Fruit fly (Drosophila melanogaster) whole organism, embryonic: ENCODE results near the gene st.
A peak's percentile ranks its signal among the peaks of the same experiment; 100 is the strongest.

Experiments used
- Antp ChIP-seq: fragments of 200-800 bp; sonication (Bioruptor generic); optimal IDR thresholded peaks from 3 replicates; lab custom pipeline; 2016; ENCODE audit warnings: missing biosample characterization, missing genetic modification characterization
- CG10209 ChIP-seq: fragments of 200-800 bp; sonication (Bioruptor generic); optimal IDR thresholded peaks from 3 replicates; lab custom pipeline; 2017; ENCODE audit warnings: missing biosample characterization, mild to moderate bottlenecking, missing genetic modification characterization, missing genetic modification reagents
- CG10431 ChIP-seq: fragments of 200-800 bp; sonication (Bioruptor generic); optimal IDR thresholded peaks from 3 replicates; lab custom pipeline; 2018; ENCODE audit warnings: missing biosample characterization, mild to moderate bottlenecking, missing genetic modification characterization
- CG11456 ChIP-seq: fragments of 200-800 bp; sonication (Bioruptor generic); IDR thresholded peaks from 3 replicates; pipeline ENCODE4 v1.3.6; 2022; ENCODE audit warnings: missing biosample characterization, missing genetic modification characterization
- CG11504 ChIP-seq: fragments of 200-800 bp; sonication (Bioruptor generic); optimal IDR thresholded peaks from 3 replicates; lab custom pipeline; 2019; ENCODE audit warnings: missing biosample characterization, mild to moderate bottlenecking, missing genetic modification characterization, moderate library complexity
- CG12071 ChIP-seq: fragments of 200-800 bp; sonication (Bioruptor generic); optimal IDR thresholded peaks from 3 replicates; lab custom pipeline; 2018; ENCODE audit warnings: missing biosample characterization, mild to moderate bottlenecking, missing genetic modification characterization
- CG13296 ChIP-seq: fragments of 200-800 bp; sonication (Bioruptor generic); optimal IDR thresholded peaks from 3 replicates; lab custom pipeline; 2018; ENCODE audit warnings: missing biosample characterization, mild to moderate bottlenecking, missing genetic modification characterization
- CG13894 ChIP-seq: fragments of 200-800 bp; sonication (Bioruptor generic); optimal IDR thresholded peaks from 3 replicates; lab custom pipeline; 2018; ENCODE audit warnings: missing biosample characterization, mild to moderate bottlenecking, missing genetic modification characterization, moderate library complexity
- CG14014 ChIP-seq: fragments of 200-800 bp; sonication (Bioruptor generic); IDR thresholded peaks from 2 replicates; pipeline ENCODE4 v1.3.6; 2022; ENCODE audit warnings: missing biosample characterization, missing genetic modification characterization
- CG14667 ChIP-seq: fragments of 200-800 bp; sonication (Bioruptor generic); IDR thresholded peaks from 2 replicates; pipeline ENCODE4 v1.3.6; 2022; ENCODE audit warnings: missing biosample characterization, missing genetic modification characterization
- CG15479 ChIP-seq: fragments of 200-800 bp; sonication (Bioruptor generic); optimal IDR thresholded peaks from 3 replicates; lab custom pipeline; 2019; ENCODE audit warnings: missing biosample characterization, mild to moderate bottlenecking, missing genetic modification characterization, moderate library complexity
- CG15601 ChIP-seq: fragments of 200-800 bp; sonication (Bioruptor generic); optimal IDR thresholded peaks from 3 replicates; lab custom pipeline; 2019; ENCODE audit warnings: missing biosample characterization, mild to moderate bottlenecking, missing genetic modification characterization, moderate library complexity
- CG17328 ChIP-seq: fragments of 200-800 bp; sonication (Bioruptor generic); IDR thresholded peaks from 2 replicates; pipeline ENCODE4 v1.3.6; 2022; ENCODE audit warnings: missing biosample characterization, missing genetic modification characterization
- CG2129 ChIP-seq: fragments of 200-800 bp; sonication (Bioruptor generic); IDR thresholded peaks from 2 replicates; pipeline ENCODE4 v1.3.6; 2022; ENCODE audit warnings: missing biosample characterization, missing genetic modification characterization; ENCODE audit not compliant: partially characterized antibody
- CG34376 ChIP-seq: fragments of 200-800 bp; sonication (Bioruptor generic); optimal IDR thresholded peaks from 2 replicates; lab custom pipeline; 2018; ENCODE audit warnings: missing biosample characterization, mild to moderate bottlenecking, missing genetic modification characterization
- CG4360 ChIP-seq: fragments of 200-800 bp; sonication (Bioruptor generic); IDR thresholded peaks from 2 replicates; pipeline ENCODE4 v1.3.6; 2022; ENCODE audit warnings: missing biosample characterization, missing genetic modification characterization
- CG6854 ChIP-seq: fragments of 200-800 bp; sonication (Bioruptor generic); optimal IDR thresholded peaks from 3 replicates; lab custom pipeline; 2017; ENCODE audit warnings: missing biosample characterization, mild to moderate bottlenecking, missing genetic modification characterization
- CG9215 ChIP-seq: fragments of 200-800 bp; sonication (Bioruptor generic); IDR thresholded peaks from 2 replicates; pipeline ENCODE4 v1.3.6; 2022; ENCODE audit warnings: missing biosample characterization, missing genetic modification characterization
- Deaf1 ChIP-seq: fragments of 200-800 bp; optimal IDR thresholded peaks from 3 replicates; lab custom pipeline; 2019; ENCODE audit warnings: missing biosample characterization, mild to moderate bottlenecking, missing genetic modification characterization, moderate library complexity
- Dp ChIP-seq: fragments of 200-800 bp; sonication (Bioruptor generic); optimal IDR thresholded peaks from 2 replicates; lab custom pipeline; 2018; ENCODE audit warnings: missing biosample characterization, mild to moderate bottlenecking, missing genetic modification characterization, moderate library complexity
- Fer1 ChIP-seq: fragments of 200-800 bp; sonication (Bioruptor generic); optimal IDR thresholded peaks from 2 replicates; lab custom pipeline; 2017; ENCODE audit warnings: missing biosample characterization, mild to moderate bottlenecking, missing genetic modification characterization
- HHEX ChIP-seq: fragments of 200-800 bp; sonication (Bioruptor generic); optimal IDR thresholded peaks from 3 replicates; lab custom pipeline; 2017; ENCODE audit warnings: missing biosample characterization, mild to moderate bottlenecking, missing genetic modification characterization, missing genetic modification reagents
- Hand ChIP-seq: fragments of 200-800 bp; sonication (Bioruptor generic); optimal IDR thresholded peaks from 2 replicates; lab custom pipeline; 2017; ENCODE audit warnings: mild to moderate bottlenecking, missing biosample characterization, missing genetic modification reagents, missing genetic modification characterization
- Hr51 ChIP-seq, 2 experiments: fragments of 200-800 bp; sonication (Bioruptor generic); optimal IDR thresholded peaks; 2 replicates in 1 of 2; 3 replicates in 1 of 2; lab custom pipeline; 2016 to 2018; ENCODE audit warnings: missing biosample characterization in 2 of 2, missing genetic modification characterization in 2 of 2, mild to moderate bottlenecking in 1 of 2, moderate library complexity in 1 of 2
- Max ChIP-seq: fragments of 200-800 bp; sonication (Bioruptor generic); optimal IDR thresholded peaks from 2 replicates; lab custom pipeline; 2016; ENCODE audit warnings: missing biosample characterization, mild to moderate bottlenecking, missing genetic modification characterization
- NFAT ChIP-seq: fragments of 200-800 bp; sonication (Bioruptor generic); IDR thresholded peaks from 2 replicates; pipeline ENCODE4 v1.3.6; 2022; ENCODE audit warnings: missing biosample characterization, missing genetic modification characterization
- Xbp1 ChIP-seq: fragments of 200-800 bp; sonication (Bioruptor generic); optimal IDR thresholded peaks from 3 replicates; lab custom pipeline; 2016; ENCODE audit warnings: missing biosample characterization, mild to moderate bottlenecking, missing genetic modification characterization
- ab ChIP-seq: fragments of 200-800 bp; sonication (Bioruptor generic); optimal IDR thresholded peaks from 2 replicates; lab custom pipeline; 2016; ENCODE audit warnings: missing biosample characterization, missing genetic modification characterization
- abd-A ChIP-seq: fragments of 200-800 bp; sonication (Bioruptor generic); optimal IDR thresholded peaks from 3 replicates; lab custom pipeline; 2019; ENCODE audit warnings: missing biosample characterization, mild to moderate bottlenecking, missing genetic modification characterization, moderate library complexity
- exex ChIP-seq: fragments of 200-800 bp; sonication (Bioruptor generic); optimal IDR thresholded peaks from 4 replicates; lab custom pipeline; 2018; ENCODE audit warnings: missing biosample characterization, mild to moderate bottlenecking, missing genetic modification characterization, moderate library complexity
- gcm2 ChIP-seq: fragments of 200-800 bp; sonication (Bioruptor generic); optimal IDR thresholded peaks from 2 replicates; lab custom pipeline; 2016; ENCODE audit warnings: missing biosample characterization, missing genetic modification characterization
- kah ChIP-seq: fragments of 200-800 bp; sonication (Bioruptor generic); optimal IDR thresholded peaks from 2 replicates; lab custom pipeline; 2018; ENCODE audit warnings: missing biosample characterization, mild to moderate bottlenecking, missing genetic modification characterization
- lab ChIP-seq: fragments of 200-800 bp; sonication (Bioruptor generic); optimal IDR thresholded peaks from 3 replicates; lab custom pipeline; 2017; ENCODE audit warnings: missing biosample characterization, missing genetic modification characterization, mild to moderate bottlenecking, moderate library complexity, missing genetic modification reagents
- lilli ChIP-seq: fragments of 200-800 bp; sonication (Bioruptor generic); optimal IDR thresholded peaks from 3 replicates; lab custom pipeline; 2016; ENCODE audit warnings: missing biosample characterization, missing genetic modification characterization
- mirr ChIP-seq: fragments of 200-800 bp; sonication (Bioruptor generic); optimal IDR thresholded peaks from 3 replicates; lab custom pipeline; 2018; ENCODE audit warnings: missing biosample characterization, mild to moderate bottlenecking, missing genetic modification characterization
- oc ChIP-seq: fragments of 200-800 bp; sonication (Bioruptor generic); optimal IDR thresholded peaks from 2 replicates; lab custom pipeline; 2018; ENCODE audit warnings: missing biosample characterization, mild to moderate bottlenecking, missing genetic modification characterization, moderate library complexity
- odd ChIP-seq: fragments of 200-800 bp; sonication (Bioruptor generic); optimal IDR thresholded peaks from 2 replicates; lab custom pipeline; 2017; ENCODE audit warnings: missing biosample characterization, mild to moderate bottlenecking, missing genetic modification characterization
- pum ChIP-seq: fragments of 200-800 bp; sonication (Bioruptor generic); optimal IDR thresholded peaks from 2 replicates; lab custom pipeline; 2016; ENCODE audit warnings: missing biosample characterization, missing genetic modification characterization
- schlank ChIP-seq: fragments of 200-800 bp; sonication (Bioruptor generic); optimal IDR thresholded peaks from 2 replicates; lab custom pipeline; 2018; ENCODE audit warnings: missing biosample characterization, mild to moderate bottlenecking, missing genetic modification characterization
- sd ChIP-seq: fragments of 200-800 bp; sonication (Bioruptor generic); optimal IDR thresholded peaks from 3 replicates; lab custom pipeline; 2018; ENCODE audit warnings: missing biosample characterization, mild to moderate bottlenecking, missing genetic modification characterization, moderate library complexity
- sens ChIP-seq: fragments of 200-800 bp; sonication (Bioruptor generic); peaks from one replicate; lab custom pipeline; 2016; ENCODE audit warnings: missing biosample characterization, missing genetic modification characterization
- tio ChIP-seq: fragments of 200-800 bp; sonication (Bioruptor generic); optimal IDR thresholded peaks from 2 replicates; lab custom pipeline; 2017; ENCODE audit warnings: missing biosample characterization, missing genetic modification characterization, inconsistent platforms
- tna ChIP-seq: fragments of 200-800 bp; sonication (Bioruptor generic); IDR thresholded peaks from 2 replicates; pipeline ENCODE4 v1.3.6; 2022; ENCODE audit warnings: missing biosample characterization, missing genetic modification characterization; ENCODE audit not compliant: partially characterized antibody
- tup ChIP-seq: fragments of 200-800 bp; sonication (Bioruptor generic); optimal IDR thresholded peaks from 2 replicates; lab custom pipeline; 2016; ENCODE audit warnings: missing biosample characterization, mild to moderate bottlenecking, missing genetic modification characterization, moderate library complexity
- yki ChIP-seq: fragments of >200 bp; optimal IDR thresholded peaks from 3 replicates; lab custom pipeline; 2018

st gene

DNA sequence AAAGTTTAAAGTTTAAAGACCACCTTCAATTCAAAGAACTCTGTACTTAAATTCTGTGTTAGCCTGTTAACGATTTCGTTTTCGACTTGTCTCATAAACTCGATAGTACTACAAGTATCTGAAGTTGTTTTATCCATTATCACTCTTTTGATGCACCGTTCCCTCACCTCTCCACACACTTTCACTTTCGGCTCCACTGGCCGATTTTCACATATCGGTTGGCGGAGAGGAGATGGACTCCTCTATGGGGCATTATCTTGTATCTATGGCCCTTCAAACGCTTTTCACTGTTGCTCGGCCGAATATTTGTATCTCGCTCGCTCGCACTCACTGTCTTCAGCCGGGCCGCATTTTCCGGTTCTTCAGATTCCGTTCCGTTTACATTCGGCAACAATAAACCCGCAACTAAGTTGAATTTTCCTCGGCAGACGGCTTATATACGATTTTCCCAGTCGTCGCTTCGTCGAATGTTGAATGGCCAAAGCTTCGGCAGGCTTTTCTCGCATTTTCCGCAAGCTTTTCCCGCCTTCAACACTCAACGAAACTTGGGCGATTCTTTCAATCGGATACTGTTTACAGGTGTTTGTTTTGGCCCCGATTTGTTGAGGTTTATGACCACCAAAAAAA, 45.7 kb downstream of the st start, which contains the start of gene CG43373 (continued):
- TF ChIP-seq CG2129 (GFP tag; lab: Robert Waterston, UW) (no peak), lab (GFP tag; lab: Kevin White, UChicago) (peak; percentile 36), CG4360 (GFP tag; lab: Robert Waterston, UW) (no peak), yki (lab: Kevin White, UChicago) (no peak), kah (GFP tag; lab: Kevin White, UChicago) (peak; percentile 27), sd (peak; percentile 2), NFAT (GFP tag; lab: Robert Waterston, UW) (0 out of 2 replicates have a peak, but pooled peaks have one; percentile 7), CG17328 (GFP tag; lab: Robert Waterston, UW) (0 out of 2 replicates have a peak, but pooled peaks have one; percentile 21), Hand (GFP tag; lab: Kevin White, UChicago) (no peak), tio (GFP tag; lab: Kevin White, UChicago) (no peak), Max (GFP tag; lab: Kevin White, UChicago) (no peak), Fer1 (GFP tag; lab: Kevin White, UChicago) (peak; percentile 61), Xbp1 (GFP tag; lab: Kevin White, UChicago) (no peak), Dp (no peak), CG11504 (peak; percentile 19), pum (no peak), ab (GFP tag; lab: Kevin White, UChicago) (no peak), CG15601 (tag; lab: Kevin White, UChicago) (peak; percentile 100), schlank (no peak), Hr51 (GFP tag; optimal IDR thresholded peaks at IDR 0.05; lab: Kevin White, UChicago) (no peak), gcm2 (GFP tag; lab: Kevin White, UChicago) (no peak), lilli (GFP tag; lab: Kevin White, UChicago) (no peak), tna (GFP tag; lab: Robert Waterston, UW) (no peak), CG34376 (peak; percentile 9), CG11456 (0 out of 3 replicates have a peak, but pooled peaks have one; percentile 60), CG10209 (GFP tag; lab: Kevin White, UChicago) (no peak), mirr (peak; percentile 16), abd-A (tag; lab: Kevin White, UChicago) (peak; percentile 61), sens (GFP tag; lab: Kevin White, UChicago) (peak; percentile 41), CG6854 (peak; percentile 22), Deaf1 (tag; lab: Kevin White, UChicago) (peak; percentile 63), CG9215 (GFP tag; lab: Robert Waterston, UW) (no peak), CG14667 (no peak), CG14014 (GFP tag; lab: Robert Waterston, UW) (no peak), CG15479 (GFP tag; lab: Kevin White, UChicago) (no peak), tup (GFP tag; lab: Kevin White, UChicago) (no peak), Antp (GFP tag; lab: Kevin White, UChicago) (no peak), CG13894 (tag; lab: Kevin White, UChicago) (peak; percentile 54), oc (tag; lab: Kevin White, UChicago) (peak; percentile 8), CG13296 (GFP tag; lab: Kevin White, UChicago) (no peak), odd (peak; percentile 28), CG10431 (no peak), exex (tag; lab: Kevin White, UChicago) (no peak), CG12071 (GFP tag; lab: Kevin White, UChicago) (no peak), HHEX (GFP tag; lab: Kevin White, UChicago) (no peak)
